Fruit fly (Drosophila melanogaster): ENCODE measurements around the gene CG42813.
A peak's percentile ranks its signal among the peaks of the same experiment; 100 is the strongest.

The CG42813 gene

DNA sequence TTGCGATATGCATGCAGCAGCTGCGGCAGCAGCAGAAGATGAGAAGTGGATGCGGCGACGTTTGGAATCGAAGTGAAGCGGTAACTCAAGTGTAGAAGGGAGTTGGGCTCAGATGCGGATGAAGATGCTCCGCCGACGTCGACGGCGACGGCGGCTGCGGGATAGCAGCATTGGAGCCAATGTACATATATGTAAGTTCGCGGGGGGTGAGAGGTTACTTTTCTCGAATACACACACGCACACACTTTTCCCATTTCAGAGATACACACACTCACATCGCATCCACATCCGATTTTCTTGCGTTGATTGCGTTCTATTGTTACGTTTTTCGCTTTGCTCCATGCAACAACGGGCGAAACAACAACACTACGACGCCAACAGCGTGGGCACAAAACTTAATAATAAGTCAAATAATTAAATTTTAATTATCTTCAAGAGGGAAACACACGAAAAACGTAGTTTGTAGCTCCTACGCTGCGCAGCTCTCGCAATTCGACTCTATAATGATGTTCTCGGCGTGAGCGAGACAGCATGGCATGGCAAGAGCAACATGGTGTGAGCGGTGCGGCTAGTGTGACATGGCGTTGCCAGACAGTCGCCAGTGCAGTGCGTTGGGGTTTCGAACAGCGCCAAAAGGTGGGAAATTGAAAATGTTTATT lies 16.5 kb upstream of the CG42813 start, which contains the start of gene CG18766:
Gene CG18766 (minus strand): TSS at position 508 of the 659 bp plus-strand sequence.
- TF ChIP-seq Eip78C (GFP tag) (peak; percentile 73), svp (GFP tag) (peak; percentile 95), Eip75B (GFP tag; optimal IDR thresholded peaks at IDR 0.05) (peak; percentile 9), cyc (GFP tag; optimal IDR thresholded peaks at IDR 0.05) (no peak), ss (GFP tag; optimal IDR thresholded peaks at IDR 0.05) (peak; percentile 67 to 76), CG32006 (GFP tag; optimal IDR thresholded peaks at IDR 0.05) (peak; percentile 28), fkh (GFP tag; optimal IDR thresholded peaks at IDR 0.05) (peak; percentile 77), Sox14 (GFP tag; optimal IDR thresholded peaks at IDR 0.05) (peak; percentile 36), CG31627 (GFP tag; optimal IDR thresholded peaks at IDR 0.05) (peak; percentile 16), esn (GFP tag; optimal IDR thresholded peaks at IDR 0.05) (peak; percentile 18), CG15336 (GFP tag; IDR thresholded peaks at IDR 0.05) (no peak), CG6854 (GFP tag; optimal IDR thresholded peaks at IDR 0.05) (peak; percentile 58), topi (GFP tag; optimal IDR thresholded peaks at IDR 0.05) (peak; percentile 27), Sox102F (GFP tag; optimal IDR thresholded peaks at IDR 0.05) (no peak), CG9139 (GFP tag; optimal IDR thresholded peaks at IDR 0.05) (peak; percentile 61), CG1621 (tag; optimal IDR thresholded peaks at IDR 0.05) (peak; percentile 13), CG3919 (GFP tag; optimal IDR thresholded peaks at IDR 0.05) (peak; percentile 27), CG6163 (GFP tag; IDR thresholded peaks at IDR 0.05) (0 out of 3 replicates have a peak, but pooled peaks have one; percentile 46), Eip93F (GFP tag; optimal IDR thresholded peaks at IDR 0.05) (peak; percentile 66), vri (GFP tag; optimal IDR thresholded peaks at IDR 0.05) (peak; percentile 39), CG6808 (GFP tag; optimal IDR thresholded peaks at IDR 0.05) (no peak)

DNA sequence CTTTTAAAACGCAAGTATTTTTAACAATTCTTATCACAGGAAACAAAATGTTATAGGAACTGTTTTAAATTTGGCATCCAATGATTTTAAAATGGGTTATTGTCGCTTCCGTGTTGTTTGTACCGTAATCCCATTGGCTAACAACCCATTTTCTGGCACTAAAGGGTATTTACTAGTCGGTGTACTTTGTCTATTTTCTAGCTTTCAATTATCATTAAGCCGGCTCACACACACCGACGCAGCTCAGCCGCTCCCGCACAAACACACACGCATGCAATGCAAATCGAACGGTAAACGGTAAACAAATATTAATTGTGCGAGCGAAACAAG lies 16.0 kb upstream of the CG42813 start:
- TF ChIP-seq Ets96B (tag; optimal IDR thresholded peaks at IDR 0.05) (no peak), CG11294 (GFP tag; IDR thresholded peaks at IDR 0.05) (no peak), CG6854 (GFP tag; optimal IDR thresholded peaks at IDR 0.05) (no peak), fkh (GFP tag; optimal IDR thresholded peaks at IDR 0.05) (peak; percentile 89), Sox14 (GFP tag; optimal IDR thresholded peaks at IDR 0.05) (no peak), svp (GFP tag) (no peak), CG4318 (GFP tag; optimal IDR thresholded peaks at IDR 0.05) (no peak), topi (GFP tag; optimal IDR thresholded peaks at IDR 0.05) (no peak), vri (GFP tag; optimal IDR thresholded peaks at IDR 0.05) (no peak), ss (GFP tag; optimal IDR thresholded peaks at IDR 0.05) (no peak), dac (GFP tag; optimal IDR thresholded peaks at IDR 0.05) (no peak), CG32006 (GFP tag; optimal IDR thresholded peaks at IDR 0.05) (no peak), esn (GFP tag; optimal IDR thresholded peaks at IDR 0.05) (peak; percentile 3), lz (GFP tag; optimal IDR thresholded peaks at IDR 0.05) (peak; percentile 5), OdsH (GFP tag; optimal IDR thresholded peaks at IDR 0.05) (no peak), Lpt (GFP tag; optimal IDR thresholded peaks at IDR 0.05) (no peak), CG6808 (GFP tag; optimal IDR thresholded peaks at IDR 0.05) (no peak), Hr39 (GFP tag; optimal IDR thresholded peaks at IDR 0.05) (no peak)

DNA sequence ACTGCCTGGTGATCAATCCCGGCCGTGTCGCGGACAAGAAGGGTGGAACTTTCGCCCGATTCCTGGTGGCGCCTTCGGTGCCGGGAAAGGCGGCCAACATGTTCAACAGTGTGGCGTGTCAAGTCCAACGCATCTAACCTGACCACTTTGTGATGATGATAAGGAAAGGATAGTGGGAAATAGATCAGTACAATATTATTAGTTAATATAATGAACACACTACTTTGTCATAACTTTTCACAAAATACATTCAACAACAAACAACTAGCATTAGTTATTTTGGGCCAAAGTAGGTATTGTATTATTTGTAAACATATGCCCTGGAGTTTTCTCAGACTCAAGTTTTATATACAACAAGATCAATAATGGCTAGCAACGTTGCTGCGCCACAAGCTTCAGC lies 12.6 kb upstream of the CG42813 start, which contains the start of gene CG17991:
Gene CG17991 (plus strand): TSS at position 301 of the 400 bp plus-strand sequence.
- TF ChIP-seq Smox (GFP tag; optimal IDR thresholded peaks at IDR 0.05) (no peak), Eip93F (GFP tag; optimal IDR thresholded peaks at IDR 0.05) (no peak), Ets21C (GFP tag; optimal IDR thresholded peaks at IDR 0.05) (no peak), Gug (GFP tag; IDR thresholded peaks at IDR 0.05) (no peak), CG6808 (GFP tag; optimal IDR thresholded peaks at IDR 0.05) (no peak), CG8632 (GFP tag; optimal IDR thresholded peaks at IDR 0.05) (no peak), spab (GFP tag; optimal IDR thresholded peaks at IDR 0.05) (no peak), lz (GFP tag; optimal IDR thresholded peaks at IDR 0.05) (no peak), ss (GFP tag; optimal IDR thresholded peaks at IDR 0.05) (no peak), dac (GFP tag; optimal IDR thresholded peaks at IDR 0.05) (no peak), OdsH (GFP tag; optimal IDR thresholded peaks at IDR 0.05) (no peak), pdm3 (GFP tag; optimal IDR thresholded peaks at IDR 0.05) (no peak), CG6792 (GFP tag; optimal IDR thresholded peaks at IDR 0.05) (no peak), CG11902 (GFP tag; optimal IDR thresholded peaks at IDR 0.05) (no peak), CG15336 (GFP tag; IDR thresholded peaks at IDR 0.05) (no peak), CG9139 (GFP tag; optimal IDR thresholded peaks at IDR 0.05) (no peak), fd85E (GFP tag; optimal IDR thresholded peaks at IDR 0.05) (no peak), esn (GFP tag; optimal IDR thresholded peaks at IDR 0.05) (no peak), Sox14 (GFP tag; optimal IDR thresholded peaks at IDR 0.05) (no peak), CG6163 (GFP tag; IDR thresholded peaks at IDR 0.05) (no peak)

Measured in whole organism, prepupa.